Fruit fly (Drosophila melanogaster): ENCODE data around the gene CG7990.

CG7990 gene

dm6 chrX:19224580-19225303, 23.0 kb upstream of the CG7990 start (continued):
- no peak for TF ChIP-seq CG11696 (GFP tag; IDR thresholded peaks at IDR 0.05)
- peak; percentile 45 for TF ChIP-seq CG8388 (GFP tag; optimal IDR thresholded peaks at IDR 0.05)
- TF ChIP-seq CG10267 (tag; optimal IDR thresholded peaks at IDR 0.05): peak; percentile 31
- peak; percentile 61 for TF ChIP-seq nmo (GFP tag; optimal IDR thresholded peaks at IDR 0.05)
- TF ChIP-seq bcd (GFP tag; optimal IDR thresholded peaks at IDR 0.05): peak; percentile 35
- peak; percentile 22 for TF ChIP-seq az2 (GFP tag; optimal IDR thresholded peaks at IDR 0.05)
- no peak for TF ChIP-seq insv (GFP tag; optimal IDR thresholded peaks at IDR 0.05)
- TF ChIP-seq gsb-n (tag; optimal IDR thresholded peaks at IDR 0.05): peak; percentile 3
- no peak for TF ChIP-seq Hsf (GFP tag; optimal IDR thresholded peaks at IDR 0.05)
- no peak for TF ChIP-seq CG5245 (GFP tag; optimal IDR thresholded peaks at IDR 0.05)
- TF ChIP-seq CG11093 (GFP tag; IDR thresholded peaks at IDR 0.05): no peak
- peak; percentile 22 for TF ChIP-seq CG10147 (GFP tag; optimal IDR thresholded peaks at IDR 0.05)
- TF ChIP-seq slbo (GFP tag; IDR thresholded peaks at IDR 0.05): 0 out of 2 replicates have a peak, but pooled peaks have one; percentile 13
- TF ChIP-seq bowl (GFP tag; IDR thresholded peaks at IDR 0.05): no peak
- peak; percentile 20 for TF ChIP-seq CG15601 (tag; optimal IDR thresholded peaks at IDR 0.05)
- TF ChIP-seq CG4424 (GFP tag; optimal IDR thresholded peaks at IDR 0.05): peak; percentile 56
- peak; percentile 3 for TF ChIP-seq CG4820 (GFP tag; optimal IDR thresholded peaks at IDR 0.05)
- no peak for TF ChIP-seq CkIIα-i1 (GFP tag; IDR thresholded peaks at IDR 0.05)
- TF ChIP-seq CG8089 (GFP tag; optimal IDR thresholded peaks at IDR 0.05): no peak
- TF ChIP-seq Hey (tag; optimal IDR thresholded peaks at IDR 0.05): no peak
- TF ChIP-seq CG13123 (GFP tag; optimal IDR thresholded peaks at IDR 0.05): no peak
- no peak for TF ChIP-seq ranshi (GFP tag; IDR thresholded peaks at IDR 0.05)
- peak; percentile 41 for TF ChIP-seq CG12104 (GFP tag; optimal IDR thresholded peaks at IDR 0.05)
- TF ChIP-seq CG17385 (GFP tag; optimal IDR thresholded peaks at IDR 0.05): peak; percentile 38
- peak; percentile 51 for TF ChIP-seq CG18619 (GFP tag; optimal IDR thresholded peaks at IDR 0.05)
- peak; percentile 73 for TF ChIP-seq CG9437 (GFP tag; optimal IDR thresholded peaks at IDR 0.05)
- TF ChIP-seq tin (GFP tag; optimal IDR thresholded peaks at IDR 0.05): peak; percentile 5
- TF ChIP-seq CG9727 (GFP tag; optimal IDR thresholded peaks at IDR 0.05): peak; percentile 65
- TF ChIP-seq CG12659 (GFP tag; optimal IDR thresholded peaks at IDR 0.05): peak; percentile 44
- no peak for TF ChIP-seq Stat92E (GFP tag; optimal IDR thresholded peaks at IDR 0.05)
- TF ChIP-seq Sox100B (GFP tag; optimal IDR thresholded peaks at IDR 0.05): peak; percentile 72
- TF ChIP-seq gem (tag; optimal IDR thresholded peaks at IDR 0.05): peak; percentile 75
- peak in 1 of 3 experiments; percentile 61 for TF ChIP-seq lola (GFP tag; optimal IDR thresholded peaks at IDR 0.05)
- TF ChIP-seq CTCF (GFP tag; optimal IDR thresholded peaks at IDR 0.05): peak; percentile 3
- peak; percentile 34 for TF ChIP-seq CG10209 (GFP tag; optimal IDR thresholded peaks at IDR 0.05)
- TF ChIP-seq CG17359 (tag; optimal IDR thresholded peaks at IDR 0.05): peak; percentile 42
- TF ChIP-seq CG1024 (GFP tag; IDR thresholded peaks at IDR 0.05): no peak
- TF ChIP-seq BtbVII (GFP tag; optimal IDR thresholded peaks at IDR 0.05): peak; percentile 3
- TF ChIP-seq gcm (GFP tag; optimal IDR thresholded peaks at IDR 0.05): peak; percentile 8
- TF ChIP-seq CG6765 (GFP tag; optimal IDR thresholded peaks at IDR 0.05): peak; percentile 5
- TF ChIP-seq CG8924 (tag; optimal IDR thresholded peaks at IDR 0.05): peak; percentile 63
- TF ChIP-seq sc (optimal IDR thresholded peaks at IDR 0.05): no peak
- TF ChIP-seq sc (GFP tag; optimal IDR thresholded peaks at IDR 0.05): peak; percentile 30
- TF ChIP-seq lilli (GFP tag; optimal IDR thresholded peaks at IDR 0.05): no peak
- TF ChIP-seq D (optimal IDR thresholded peaks at IDR 0.05): no peak
- peak; percentile 53 for TF ChIP-seq D (GFP tag; optimal IDR thresholded peaks at IDR 0.05)
- no peak for TF ChIP-seq CG8765 (GFP tag; IDR thresholded peaks at IDR 0.05)
- peak; percentile 24 for TF ChIP-seq CG16815 (GFP tag; optimal IDR thresholded peaks at IDR 0.05)
- no peak for TF ChIP-seq CG3995 (GFP tag; optimal IDR thresholded peaks at IDR 0.05)
- peak; percentile 46 for TF ChIP-seq sens (GFP tag)

Data from whole organism, embryonic.